Worm (Caenorhabditis elegans): ENCODE data around the gene Y53F4B.36.

Gene Y53F4B.36

DNA sequence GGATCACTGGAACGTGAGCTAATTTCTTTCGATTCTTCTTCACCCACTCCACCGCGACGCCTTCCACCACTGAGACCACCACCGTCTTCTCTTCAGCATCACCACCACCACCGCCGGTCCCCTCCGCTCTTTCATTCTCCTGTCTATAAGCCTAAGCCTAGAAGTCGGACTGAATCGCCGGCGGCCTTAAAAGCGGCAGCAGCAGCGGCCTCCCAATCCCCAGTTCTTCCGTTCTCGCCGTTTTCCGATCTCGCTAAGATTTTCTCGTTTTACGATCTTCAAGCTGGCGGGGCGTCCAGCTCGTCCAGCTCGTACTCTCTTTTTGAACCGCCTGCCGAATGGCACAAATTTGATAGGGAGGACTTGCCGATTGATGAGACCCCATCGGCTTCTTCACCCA lies 50.4 kb downstream of the Y53F4B.36 start:
- TF ChIP-seq ztf-11 (tag; optimal IDR thresholded peaks at IDR 0.05) (no peak), unc-39 (tag; optimal IDR thresholded peaks at IDR 0.05) (no peak), sea-2 (GFP tag; optimal IDR thresholded peaks at IDR 0.05) (no peak), elt-2 (tag; optimal IDR thresholded peaks at IDR 0.05) (no peak), nhr-77 (tag; optimal IDR thresholded peaks at IDR 0.05) (no peak), unc-62 (GFP tag; optimal IDR thresholded peaks at IDR 0.05) (no peak), egl-27 (tag; optimal IDR thresholded peaks at IDR 0.05) (no peak), nhr-76 (tag; optimal IDR thresholded peaks at IDR 0.05) (no peak), fkh-10 (GFP tag; optimal IDR thresholded peaks at IDR 0.05) (no peak), daf-12 (tag; optimal IDR thresholded peaks at IDR 0.05) (no peak), fos-1 (tag; optimal IDR thresholded peaks at IDR 0.05) (no peak), jun-1 (tag; optimal IDR thresholded peaks at IDR 0.05) (no peak), pha-4 (tag; optimal IDR thresholded peaks at IDR 0.05) (no peak), snpc-4 (tag; optimal IDR thresholded peaks at IDR 0.05) (no peak), nhr-28 (tag; optimal IDR thresholded peaks at IDR 0.05) (no peak), lsy-12 (tag; optimal IDR thresholded peaks at IDR 0.05) (no peak), nhr-237 (tag; optimal IDR thresholded peaks at IDR 0.05) (no peak)

- TF ChIP-seq ceh-82 (tag; optimal IDR thresholded peaks at IDR 0.05) (no peak), fos-1 (tag; optimal IDR thresholded peaks at IDR 0.05) (no peak)
Observed at ce11 chrII:15226805-15227204, 51.1 kb downstream of the Y53F4B.36 start.
